Worm (Caenorhabditis elegans): ENCODE data around the gene erfa-1.

- TF ChIP-seq ama-1 (optimal IDR thresholded peaks at IDR 0.05) (no peak), hmbx-1 (tag; optimal IDR thresholded peaks at IDR 0.05) (no peak), sea-1 (GFP tag; conservative IDR thresholded peaks at IDR 0.05) (no peak), flt-1 (GFP tag; IDR thresholded peaks at IDR 0.05) (no peak), tra-4 (tag; optimal IDR thresholded peaks at IDR 0.05) (no peak), F13C5.2 (tag; optimal IDR thresholded peaks at IDR 0.05) (no peak), ceh-13 (GFP tag; optimal IDR thresholded peaks at IDR 0.05) (no peak), hnd-1 (tag; optimal IDR thresholded peaks at IDR 0.05) (no peak), scrt-1 (GFP tag; IDR thresholded peaks at IDR 0.05) (no peak), tbx-11 (GFP tag; IDR thresholded peaks at IDR 0.05) (no peak), hmg-4 (GFP tag; optimal IDR thresholded peaks at IDR 0.05) (no peak), pes-1 (GFP tag; IDR thresholded peaks at IDR 0.05) (no peak), B0310.2 (tag; optimal IDR thresholded peaks at IDR 0.05) (no peak), ceh-36 (tag; optimal IDR thresholded peaks at IDR 0.05) (no peak)
Measured at ce11 chrV:6476026-6476425, 42.1 kb downstream of the erfa-1 start.
